Worm (Caenorhabditis elegans) whole organism, L4 larva: ENCODE results near the gene fipr-14.

ENCODE experiments used
- F49E8.2 ChIP-seq: sonication (generic microtip); optimal IDR thresholded peaks from 2 replicates; lab custom pipeline; 2016; ENCODE audit warnings: missing compliant biosample characterization, mild to moderate bottlenecking, missing genetic modification characterization, borderline replicate concordance
- ceh-82 ChIP-seq: sonication (generic microtip); optimal IDR thresholded peaks from 2 replicates; lab custom pipeline; 2017; ENCODE audit warnings: missing biosample characterization, missing genetic modification characterization
- nhr-76 ChIP-seq: fragments of 150-350 bp; optimal IDR thresholded peaks from 2 replicates; lab custom pipeline; 2014; ENCODE audit warnings: missing biosample characterization, missing genetic modification characterization
- nhr-77 ChIP-seq: fragments of 150-350 bp; optimal IDR thresholded peaks from 2 replicates; lab custom pipeline; 2014; ENCODE audit warnings: missing biosample characterization, missing genetic modification characterization
- zip-2 ChIP-seq: fragments of 150-350 bp; optimal IDR thresholded peaks from 2 replicates; lab custom pipeline; 2014; ENCODE audit warnings: missing biosample characterization, missing genetic modification characterization

ce11 chrIV:10916134-10916533, 39.2 kb downstream of the fipr-14 start:
- no peak for TF ChIP-seq nhr-76 (tag; lab: Kevin White, UChicago)
- TF ChIP-seq zip-2 (tag; lab: Kevin White, UChicago) = no peak
- no peak for TF ChIP-seq nhr-77 (tag; lab: Kevin White, UChicago)
- no peak for TF ChIP-seq ceh-82 (tag; lab: Kevin White, UChicago)
- TF ChIP-seq F49E8.2 (tag; lab: Kevin White, UChicago) = no peak
